Worm (Caenorhabditis elegans): ENCODE measurements around the gene fbxa-84.

DNA sequence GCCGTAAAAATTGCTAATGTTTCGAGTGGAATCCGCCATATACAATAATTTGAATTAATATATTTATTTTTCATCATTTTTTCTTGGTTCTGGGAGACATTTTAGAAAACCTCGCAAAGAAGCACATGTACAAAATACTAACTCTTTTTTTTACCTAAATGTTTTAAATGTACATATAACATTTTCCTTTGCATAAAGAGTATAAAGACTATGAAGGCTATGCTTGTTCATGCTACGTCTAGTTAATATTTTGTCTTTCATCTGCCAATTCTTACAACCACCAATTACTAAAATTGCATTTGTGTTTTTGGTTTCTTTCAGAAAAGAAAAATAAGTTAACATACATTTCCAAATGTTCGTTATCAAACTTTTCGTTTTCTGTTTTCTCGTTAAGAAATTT lies 39.1 kb downstream of the fbxa-84 start, which contains the start of gene irld-25:
- no peak for TF ChIP-seq ztf-29 (GFP tag; IDR thresholded peaks at IDR 0.05)
- TF ChIP-seq klf-2 (GFP tag; conservative IDR thresholded peaks at IDR 0.05): no peak
- TF ChIP-seq cog-1 (tag; optimal IDR thresholded peaks at IDR 0.05): no peak
- no peak for TF ChIP-seq tab-1 (GFP tag; IDR thresholded peaks at IDR 0.05)
- TF ChIP-seq flt-1 (GFP tag; IDR thresholded peaks at IDR 0.05): no peak
- no peak for TF ChIP-seq ztf-23 (GFP tag; IDR thresholded peaks at IDR 0.05)
- TF ChIP-seq ref-1 (GFP tag; conservative IDR thresholded peaks at IDR 0.05): no peak
- TF ChIP-seq med-1 (GFP tag; optimal IDR thresholded peaks at IDR 0.05; ENCODE audit: insufficient read depth): no peak
